Fruit fly (Drosophila melanogaster) whole organism, embryonic: ENCODE results near the gene Wdr59.
A peak's percentile ranks its signal among the peaks of the same experiment; 100 is the strongest.

ENCODE experiments used
- Asciz ChIP-seq: fragments of 200-800 bp; sonication (Bioruptor generic); optimal IDR thresholded peaks from 2 replicates; lab custom pipeline; 2017; ENCODE audit warnings: missing biosample characterization, mild to moderate bottlenecking, missing genetic modification characterization, missing genetic modification reagents
- Atf3 ChIP-seq: fragments of 200-800 bp; sonication (Bioruptor generic); optimal IDR thresholded peaks from 3 replicates; lab custom pipeline; 2016; ENCODE audit warnings: missing biosample characterization, missing genetic modification characterization
- Bgb ChIP-seq: fragments of 200-800 bp; sonication (Bioruptor generic); IDR thresholded peaks from 2 replicates; pipeline ENCODE4 v1.3.6; 2022; ENCODE audit warnings: missing biosample characterization, missing genetic modification characterization; ENCODE audit not compliant: partially characterized antibody
- BtbVII ChIP-seq: fragments of 200-800 bp; sonication (Bioruptor generic); optimal IDR thresholded peaks from 3 replicates; lab custom pipeline; 2017; ENCODE audit warnings: missing biosample characterization, mild to moderate bottlenecking, missing genetic modification characterization
- CG10431 ChIP-seq: fragments of 200-800 bp; sonication (Bioruptor generic); optimal IDR thresholded peaks from 3 replicates; lab custom pipeline; 2018; ENCODE audit warnings: missing biosample characterization, mild to moderate bottlenecking, missing genetic modification characterization
- CG11695 ChIP-seq: fragments of 200-800 bp; sonication (Bioruptor generic); IDR thresholded peaks from 3 replicates; pipeline ENCODE4 v1.3.6; 2022; ENCODE audit warnings: missing biosample characterization, missing genetic modification characterization
- CG11723 ChIP-seq: fragments of 200-800 bp; sonication (Bioruptor generic); optimal IDR thresholded peaks from 2 replicates; lab custom pipeline; 2017; ENCODE audit warnings: missing biosample characterization, mild to moderate bottlenecking, missing genetic modification characterization
- CG12391 ChIP-seq: fragments of 200-800 bp; sonication (Bioruptor generic); optimal IDR thresholded peaks from 3 replicates; lab custom pipeline; 2018; ENCODE audit warnings: missing biosample characterization, mild to moderate bottlenecking, missing genetic modification characterization, moderate library complexity
- CG12769 ChIP-seq: fragments of 200-800 bp; sonication (Bioruptor generic); optimal IDR thresholded peaks from 2 replicates; lab custom pipeline; 2019; ENCODE audit warnings: missing biosample characterization, mild to moderate bottlenecking, missing genetic modification characterization, moderate library complexity
- CG15696 ChIP-seq: fragments of 200-800 bp; sonication (Bioruptor generic); optimal IDR thresholded peaks from 2 replicates; lab custom pipeline; 2019; ENCODE audit warnings: missing biosample characterization, mild to moderate bottlenecking, missing genetic modification characterization, moderate library complexity
- CG1602 ChIP-seq: fragments of 200-800 bp; sonication (Bioruptor generic); optimal IDR thresholded peaks from 3 replicates; lab custom pipeline; 2016; ENCODE audit warnings: missing biosample characterization, missing genetic modification characterization
- CG17328 ChIP-seq: fragments of 200-800 bp; sonication (Bioruptor generic); IDR thresholded peaks from 2 replicates; pipeline ENCODE4 v1.3.6; 2022; ENCODE audit warnings: missing biosample characterization, missing genetic modification characterization
- CG17361 ChIP-seq: fragments of 200-800 bp; sonication (Bioruptor generic); IDR thresholded peaks from 3 replicates; pipeline ENCODE4 v1.3.6; 2022; ENCODE audit warnings: missing biosample characterization, missing genetic modification characterization
- CG18011 ChIP-seq: fragments of 200-800 bp; sonication (Bioruptor generic); optimal IDR thresholded peaks from 2 replicates; lab custom pipeline; 2017; ENCODE audit warnings: missing biosample characterization, missing genetic modification characterization, mild to moderate bottlenecking, moderate library complexity, missing genotype
- CG18619 ChIP-seq: fragments of 200-800 bp; sonication (Bioruptor generic); optimal IDR thresholded peaks from 3 replicates; lab custom pipeline; 2017; ENCODE audit warnings: missing biosample characterization, mild to moderate bottlenecking, missing genetic modification characterization
- CG2199 ChIP-seq: fragments of 200-800 bp; sonication (Bioruptor generic); IDR thresholded peaks from 3 replicates; pipeline ENCODE4 v1.3.6; 2022; ENCODE audit warnings: missing biosample characterization, missing genetic modification characterization
- CG2202 ChIP-seq: fragments of 200-800 bp; sonication (Bioruptor generic); optimal IDR thresholded peaks from 2 replicates; lab custom pipeline; 2018; ENCODE audit warnings: missing biosample characterization, mild to moderate bottlenecking, missing genetic modification characterization
- CG30020 ChIP-seq: fragments of 200-800 bp; optimal IDR thresholded peaks from 2 replicates; lab custom pipeline; 2019; ENCODE audit warnings: missing biosample characterization, mild to moderate bottlenecking, missing genetic modification characterization, moderate library complexity
- CG33557 ChIP-seq: fragments of 200-800 bp; sonication (Bioruptor generic); optimal IDR thresholded peaks from 2 replicates; lab custom pipeline; 2019; ENCODE audit warnings: missing biosample characterization, mild to moderate bottlenecking, missing genetic modification characterization, moderate library complexity
- CG3726 ChIP-seq: fragments of 200-800 bp; sonication (Bioruptor generic); IDR thresholded peaks from 3 replicates; pipeline ENCODE4, ENCODE4 v1.3.6; 2022; ENCODE audit warnings: missing biosample characterization, missing genetic modification characterization
- CG4404 ChIP-seq: fragments of 200-800 bp; sonication (Bioruptor generic); IDR thresholded peaks from 2 replicates; pipeline ENCODE4 v1.3.6; 2022; ENCODE audit warnings: missing biosample characterization, missing genetic modification characterization
- CG6175 ChIP-seq: fragments of 200-800 bp; sonication (Bioruptor generic); IDR thresholded peaks from 3 replicates; pipeline ENCODE4 v1.3.6; 2022; ENCODE audit warnings: missing biosample characterization, missing genetic modification characterization
- CG8388 ChIP-seq: fragments of 200-800 bp; sonication (Bioruptor generic); optimal IDR thresholded peaks from 2 replicates; lab custom pipeline; 2019; ENCODE audit warnings: missing biosample characterization, mild to moderate bottlenecking, missing genetic modification characterization, moderate library complexity
- Camta ChIP-seq: fragments of 200-800 bp; sonication (Bioruptor generic); optimal IDR thresholded peaks from 2 replicates; lab custom pipeline; 2016; ENCODE audit warnings: missing biosample characterization, missing genetic modification characterization
- CkIIα-i1 ChIP-seq: fragments of 200-800 bp; sonication (Bioruptor generic); IDR thresholded peaks from 2 replicates; pipeline ENCODE4 v1.3.6; 2022; ENCODE audit warnings: missing biosample characterization, missing genetic modification characterization
- D19B ChIP-seq: fragments of 200-800 bp; sonication (Bioruptor generic); optimal IDR thresholded peaks from 2 replicates; lab custom pipeline; 2017; ENCODE audit warnings: missing biosample characterization, mild to moderate bottlenecking, missing genetic modification characterization
- Elba2 ChIP-seq: fragments of 200-800 bp; sonication (Bioruptor generic); optimal IDR thresholded peaks from 3 replicates; lab custom pipeline; 2016; ENCODE audit warnings: missing biosample characterization, missing genetic modification characterization
- Gug ChIP-seq: fragments of 200-800 bp; sonication (Bioruptor generic); IDR thresholded peaks from 4 replicates; pipeline ENCODE4 v1.3.6; 2022; ENCODE audit warnings: missing biosample characterization, missing genetic modification characterization
- HLH54F ChIP-seq: fragments of 200-800 bp; sonication (Bioruptor generic); optimal IDR thresholded peaks from 3 replicates; lab custom pipeline; 2016; ENCODE audit warnings: missing biosample characterization, missing genetic modification characterization
- Myb ChIP-seq: fragments of 200-800 bp; sonication (Bioruptor generic); optimal IDR thresholded peaks from 2 replicates; lab custom pipeline; 2016; ENCODE audit warnings: missing biosample characterization, missing genetic modification characterization
- Oaz ChIP-seq: fragments of 200-800 bp; sonication (Bioruptor generic); IDR thresholded peaks from 2 replicates; pipeline ENCODE4 v1.3.6; 2022; ENCODE audit warnings: missing biosample characterization, missing genetic modification characterization
- PHDP ChIP-seq: fragments of 200-800 bp; sonication (Bioruptor generic); optimal IDR thresholded peaks from 3 replicates; lab custom pipeline; 2018; ENCODE audit warnings: missing biosample characterization, mild to moderate bottlenecking, missing genetic modification characterization, moderate library complexity
- Ptx1 ChIP-seq: fragments of 200-800 bp; sonication (Bioruptor generic); IDR thresholded peaks from 2 replicates; pipeline ENCODE4 v1.3.6; 2022; ENCODE audit warnings: missing biosample characterization, missing genetic modification characterization
- Six4 ChIP-seq: fragments of 200-800 bp; sonication (Bioruptor generic); optimal IDR thresholded peaks from 2 replicates; lab custom pipeline; 2016; ENCODE audit warnings: missing biosample characterization, missing genetic modification characterization
- ap ChIP-seq: fragments of 200-800 bp; sonication (Bioruptor generic); IDR thresholded peaks from 2 replicates; pipeline ENCODE4 v1.3.6; 2022; ENCODE audit warnings: missing biosample characterization, missing genetic modification characterization
- az2 ChIP-seq: fragments of 200-800 bp; sonication (Bioruptor generic); optimal IDR thresholded peaks from 3 replicates; lab custom pipeline; 2016; ENCODE audit warnings: missing biosample characterization, missing genetic modification characterization
- bcd ChIP-seq: fragments of 200-800 bp; sonication (Bioruptor generic); optimal IDR thresholded peaks from 2 replicates; lab custom pipeline; 2017; ENCODE audit warnings: missing biosample characterization, mild to moderate bottlenecking, missing genetic modification characterization
- cas ChIP-seq: fragments of 200-800 bp; sonication (Bioruptor generic); IDR thresholded peaks from 2 replicates; pipeline ENCODE4 v1.3.6; 2022; ENCODE audit warnings: missing biosample characterization, missing genetic modification characterization
- dimm ChIP-seq: fragments of 200-800 bp; sonication (Bioruptor generic); IDR thresholded peaks from 2 replicates; pipeline ENCODE4 v1.3.6; 2022; ENCODE audit warnings: missing biosample characterization, missing genetic modification characterization
- fd64A ChIP-seq: fragments of 200-800 bp; sonication (Bioruptor generic); optimal IDR thresholded peaks from 3 replicates; lab custom pipeline; 2018; ENCODE audit warnings: missing biosample characterization, mild to moderate bottlenecking, missing genetic modification characterization
- fru ChIP-seq: fragments of >200 bp; optimal IDR thresholded peaks from 2 replicates; lab custom pipeline; 2017
- fu2 ChIP-seq: fragments of 200-800 bp; sonication (Bioruptor generic); optimal IDR thresholded peaks from 2 replicates; lab custom pipeline; 2016; ENCODE audit warnings: missing biosample characterization, missing genetic modification characterization
- lmd ChIP-seq: fragments of 200-800 bp; sonication (Bioruptor generic); IDR thresholded peaks from 2 replicates; pipeline ENCODE4 v1.3.6; 2022; ENCODE audit warnings: missing biosample characterization, missing genetic modification characterization
- oc ChIP-seq: fragments of 200-800 bp; sonication (Bioruptor generic); optimal IDR thresholded peaks from 2 replicates; lab custom pipeline; 2018; ENCODE audit warnings: missing biosample characterization, mild to moderate bottlenecking, missing genetic modification characterization, moderate library complexity
- peb ChIP-seq: fragments of 200-800 bp; sonication (Bioruptor generic); IDR thresholded peaks from 2 replicates; pipeline ENCODE4 v1.3.6; 2022; ENCODE audit warnings: missing biosample characterization, missing genetic modification characterization
- sens-2 ChIP-seq: fragments of 200-800 bp; sonication (Bioruptor generic); IDR thresholded peaks from 2 replicates; pipeline ENCODE4 v1.3.6; 2022; ENCODE audit warnings: missing biosample characterization, missing genetic modification characterization
- stwl ChIP-seq: fragments of 200-800 bp; sonication (Bioruptor generic); optimal IDR thresholded peaks from 3 replicates; lab custom pipeline; 2018; ENCODE audit warnings: missing biosample characterization, mild to moderate bottlenecking, missing genetic modification characterization, moderate library complexity
- trh ChIP-seq: fragments of 200-800 bp; sonication (Bioruptor generic); optimal IDR thresholded peaks from 2 replicates; lab custom pipeline; 2016; ENCODE audit warnings: missing biosample characterization, missing genetic modification characterization
- unpg ChIP-seq: fragments of 200-800 bp; sonication (Bioruptor generic); optimal IDR thresholded peaks from 3 replicates; lab custom pipeline; 2018; ENCODE audit warnings: missing biosample characterization, mild to moderate bottlenecking, missing genetic modification characterization, moderate library complexity
- zen2 ChIP-seq: fragments of 200-800 bp; sonication (Bioruptor generic); IDR thresholded peaks from 3 replicates; pipeline ENCODE4 v1.3.6; 2022; ENCODE audit warnings: missing biosample characterization, missing genetic modification characterization; ENCODE audit not compliant: partially characterized antibody
- zf30C ChIP-seq: fragments of 200-800 bp; sonication (Bioruptor generic); optimal IDR thresholded peaks from 3 replicates; lab custom pipeline; 2018; ENCODE audit warnings: missing biosample characterization, mild to moderate bottlenecking, missing genetic modification characterization

Gene Wdr59

DNA sequence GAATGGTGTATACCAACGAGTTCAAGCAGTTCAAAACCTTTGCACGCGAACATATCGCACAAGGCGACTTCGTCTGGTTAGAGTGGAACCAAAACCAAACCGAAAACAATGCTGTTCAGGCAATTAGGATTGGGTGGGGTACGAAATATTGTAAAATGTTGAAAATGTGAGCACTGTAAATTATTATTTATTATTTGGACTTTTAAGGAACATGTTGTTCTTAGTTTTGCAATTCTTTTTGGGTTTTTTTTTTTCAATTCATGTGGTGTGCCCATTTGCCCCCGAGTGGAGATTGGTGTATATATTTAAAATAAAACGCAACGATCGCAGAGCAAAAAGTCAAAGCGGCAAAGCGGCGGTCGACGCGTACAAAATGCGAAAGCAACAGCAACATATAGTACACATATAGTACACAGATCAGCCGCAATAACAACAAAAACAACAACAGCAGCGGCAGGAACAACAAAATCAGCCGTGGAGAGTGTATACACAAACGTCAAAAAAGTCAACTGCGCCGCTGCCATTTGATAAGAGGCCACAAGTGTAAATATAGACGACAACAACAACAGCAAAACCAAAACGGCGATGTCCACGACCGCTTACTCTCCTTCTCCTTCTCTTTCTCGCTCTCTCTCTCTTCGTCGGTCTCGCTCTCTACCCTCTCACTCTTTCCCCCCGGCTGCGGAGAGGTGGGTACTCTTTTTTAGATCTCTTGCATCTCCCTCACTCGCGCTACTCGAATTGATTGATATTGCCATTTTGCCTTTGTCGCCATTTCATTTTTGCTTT is 46.4 kb upstream of the Wdr59 start (continued):
- TF ChIP-seq zen2 (no peak), Elba2 (no peak), Six4 (GFP tag; lab: Kevin White, UChicago) (no peak), Myb (no peak), PHDP (tag; lab: Kevin White, UChicago) (peak; percentile 45), CG17361 (no peak), Oaz (GFP tag; lab: Robert Waterston, UW) (no peak), Ptx1 (GFP tag; lab: Robert Waterston, UW) (peak; percentile 36; the same call in 1 of the 2 replicates), bcd (GFP tag; lab: Kevin White, UChicago) (peak; percentile 27), CG3726 (no peak), HLH54F (GFP tag; lab: Kevin White, UChicago) (no peak), fru (no peak), CG6175 (no peak), Atf3 (no peak), CG1602 (GFP tag; lab: Kevin White, UChicago) (no peak), fu2 (GFP tag; lab: Kevin White, UChicago) (no peak), ap (GFP tag; lab: Robert Waterston, UW) (no peak), cas (GFP tag; lab: Robert Waterston, UW) (no peak), CkIIα-i1 (GFP tag; lab: Robert Waterston, UW) (no peak), CG8388 (GFP tag; lab: Kevin White, UChicago) (no peak), CG11695 (peak; percentile 51), Asciz (GFP tag; lab: Kevin White, UChicago) (peak; percentile 36), CG33557 (GFP tag; lab: Kevin White, UChicago) (peak; percentile 64), CG11723 (peak; percentile 25), CG2202 (tag; lab: Kevin White, UChicago) (no peak), sens-2 (GFP tag; lab: Robert Waterston, UW) (no peak), fd64A (GFP tag; lab: Kevin White, UChicago) (peak; percentile 63), zf30C (GFP tag; lab: Kevin White, UChicago) (no peak), CG18619 (peak; percentile 51), BtbVII (GFP tag; lab: Kevin White, UChicago) (peak; percentile 59), CG12391 (no peak), CG12769 (tag; lab: Kevin White, UChicago) (no peak), az2 (GFP tag; lab: Kevin White, UChicago) (peak; percentile 20), CG10431 (GFP tag; lab: Kevin White, UChicago) (peak; percentile 62), Camta (GFP tag; lab: Kevin White, UChicago) (no peak), Bgb (GFP tag; lab: Robert Waterston, UW) (0 out of 2 replicates have a peak, but pooled peaks have one; percentile 22), CG2199 (GFP tag; lab: Robert Waterston, UW) (no peak), dimm (no peak), unpg (GFP tag; lab: Kevin White, UChicago) (peak; percentile 15), lmd (peak; percentile 59), CG17328 (GFP tag; lab: Robert Waterston, UW) (no peak), Gug (GFP tag; lab: Robert Waterston, UW) (no peak; the same call in 3 of the 4 replicates), D19B (GFP tag; lab: Kevin White, UChicago) (no peak), stwl (no peak), trh (GFP tag; lab: Kevin White, UChicago) (peak; percentile 35), CG4404 (no peak), peb (GFP tag; lab: Robert Waterston, UW) (no peak), CG18011 (GFP tag; lab: Kevin White, UChicago) (no peak), oc (tag; lab: Kevin White, UChicago) (peak; percentile 44), CG30020 (tag; lab: Kevin White, UChicago) (no peak), CG15696 (tag; lab: Kevin White, UChicago) (peak; percentile 58)
